Worm (Caenorhabditis elegans) whole organism, L2 larva: ENCODE results near the gene smg-7.

Experiments used
- Y55F3AM.14 ChIP-seq: fragments of 200-800 bp; sonication (Bioruptor generic); optimal IDR thresholded peaks from 2 replicates; lab custom pipeline; 2018; ENCODE audit warnings: mild to moderate bottlenecking, missing genetic modification characterization, missing compliant biosample characterization
- dmd-4 ChIP-seq: sonication (generic microtip); optimal IDR thresholded peaks from 2 replicates; lab custom pipeline; 2017; ENCODE audit warnings: missing biosample characterization, missing genetic modification characterization
- lin-13 ChIP-seq: fragments of 150-350 bp; optimal IDR thresholded peaks from 2 replicates; lab custom pipeline; 2014; ENCODE audit warnings: missing biosample characterization, missing genetic modification reagents, missing genetic modification characterization

DNA sequence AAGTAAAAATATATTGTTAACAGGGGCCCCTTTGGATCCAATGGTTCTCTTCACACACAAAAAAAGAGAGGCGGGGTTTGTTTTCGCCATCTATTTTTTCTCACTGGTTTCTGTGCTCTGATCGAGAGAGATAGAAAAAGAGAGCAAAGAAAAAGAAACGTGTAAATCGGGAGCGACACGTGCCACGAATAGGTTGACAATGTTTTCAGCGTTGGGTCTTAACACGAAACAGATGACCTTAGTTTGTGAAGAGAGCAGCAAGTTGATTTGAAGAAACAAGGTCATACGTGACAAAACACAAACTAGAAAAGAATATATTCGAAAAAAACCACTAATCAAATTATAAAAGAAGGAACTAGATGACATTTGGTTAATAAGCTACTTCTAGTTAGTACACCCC, 6.2 kb upstream of the smg-7 start, which contains the start of gene lin-45:
- TF ChIP-seq dmd-4 (tag; lab: Kevin White, UChicago) (no peak), Y55F3AM.14 (GFP tag; lab: Kevin White, UChicago) (no peak), lin-13 (GFP tag; lab: Kevin White, UChicago) (no peak)
